Worm (Caenorhabditis elegans) whole organism, late embryonic: ENCODE measurements around the gene col-81.

ENCODE experiments used
- C08G9.2 ChIP-seq: sonication (generic microtip); optimal IDR thresholded peaks from 2 replicates; lab custom pipeline; 2016; ENCODE audit warnings: mild to moderate bottlenecking, missing genetic modification characterization, moderate library complexity, missing compliant biosample characterization
- C38D4.7 ChIP-seq: fragments of 200-800 bp; sonication (Bioruptor generic); optimal IDR thresholded peaks from 2 replicates; lab custom pipeline; 2018; ENCODE audit warnings: mild to moderate bottlenecking, missing genetic modification characterization, moderate library complexity, missing compliant biosample characterization
- F13H6.1 ChIP-seq: sonication (generic microtip); optimal IDR thresholded peaks from 2 replicates; lab custom pipeline; 2016; ENCODE audit warnings: missing genetic modification characterization, missing compliant biosample characterization
- K09A11.1 ChIP-seq: sonication (generic microtip); optimal IDR thresholded peaks from 2 replicates; lab custom pipeline; 2017; ENCODE audit warnings: antibody characterized with exemption, mild to moderate bottlenecking, missing genetic modification characterization, missing compliant biosample characterization; ENCODE audit not compliant: insufficient read depth
- ahr-1 ChIP-seq: sonication (generic microtip); optimal IDR thresholded peaks from 2 replicates; lab custom pipeline; 2016; ENCODE audit warnings: missing genetic modification characterization, missing compliant biosample characterization
- ama-1 ChIP-seq: fragments of 150-350 bp; optimal IDR thresholded peaks from 2 replicates; lab custom pipeline; 2014
- ceh-18 ChIP-seq: sonication (generic microtip); optimal IDR thresholded peaks from 2 replicates; lab custom pipeline; 2016; ENCODE audit warnings: missing genetic modification characterization, missing compliant biosample characterization
- ceh-19 ChIP-seq: fragments of 200-800 bp; sonication (Bioruptor generic); optimal IDR thresholded peaks from 2 replicates; lab custom pipeline; 2018; ENCODE audit warnings: mild to moderate bottlenecking, missing genetic modification characterization, missing compliant biosample characterization
- ceh-2 ChIP-seq: sonication (generic microtip); optimal IDR thresholded peaks from 2 replicates; lab custom pipeline; 2016; ENCODE audit warnings: missing genotype, missing genetic modification characterization, missing compliant biosample characterization
- ceh-30 ChIP-seq: fragments of 150-350 bp; optimal IDR thresholded peaks from 2 replicates; lab custom pipeline; 2014; ENCODE audit warnings: missing biosample characterization, missing genetic modification characterization
- ceh-34 ChIP-seq: sonication (generic microtip); optimal IDR thresholded peaks from 2 replicates; lab custom pipeline; 2016; ENCODE audit warnings: mild to moderate bottlenecking, missing genetic modification characterization, missing compliant biosample characterization
- ceh-45 ChIP-seq: fragments of 200-800 bp; sonication (Bioruptor generic); IDR thresholded peaks from 2 replicates; pipeline ENCODE4 v1.3.6; 2022; ENCODE audit warnings: missing genetic modification reagents, missing genetic modification characterization, missing compliant biosample characterization
- ceh-6 ChIP-seq: fragments of 200-800 bp; sonication (Bioruptor generic); optimal IDR thresholded peaks from 2 replicates; lab custom pipeline; 2018; ENCODE audit warnings: mild to moderate bottlenecking, missing genetic modification characterization, missing compliant biosample characterization
- eyg-1 ChIP-seq: sonication (generic microtip); optimal IDR thresholded peaks from 2 replicates; lab custom pipeline; 2016; ENCODE audit warnings: missing genotype, missing genetic modification characterization, missing compliant biosample characterization
- fax-1 ChIP-seq: sonication (generic microtip); optimal IDR thresholded peaks from 2 replicates; lab custom pipeline; 2016; ENCODE audit warnings: missing genotype, missing genetic modification characterization, missing compliant biosample characterization
- fkh-10 ChIP-seq: fragments of 150-350 bp; optimal IDR thresholded peaks from 2 replicates; lab custom pipeline; 2014; ENCODE audit warnings: missing biosample characterization, missing genetic modification reagents, missing genetic modification characterization
- hlh-13 ChIP-seq: fragments of 200-800 bp; sonication (Bioruptor generic); optimal IDR thresholded peaks from 2 replicates; lab custom pipeline; 2018; ENCODE audit warnings: mild to moderate bottlenecking, missing genetic modification characterization, missing compliant biosample characterization
- hlh-15 ChIP-seq: sonication (generic microtip); optimal IDR thresholded peaks from 2 replicates; lab custom pipeline; 2016; ENCODE audit warnings: missing genetic modification characterization, missing compliant biosample characterization
- hlh-30 ChIP-seq: sonication (generic microtip); optimal IDR thresholded peaks from 2 replicates; lab custom pipeline; 2017; ENCODE audit warnings: antibody characterized with exemption, missing genetic modification characterization, missing compliant biosample characterization; ENCODE audit not compliant: insufficient read depth
- hlh-6 ChIP-seq: sonication (generic microtip); optimal IDR thresholded peaks from 2 replicates; lab custom pipeline; 2016; ENCODE audit warnings: missing genotype, missing genetic modification characterization, missing compliant biosample characterization
- lim-6 ChIP-seq: sonication (generic microtip); optimal IDR thresholded peaks from 2 replicates; lab custom pipeline; 2016; ENCODE audit warnings: missing genetic modification characterization, missing compliant biosample characterization
- lin-11 ChIP-seq: fragments of 200-800 bp; sonication (Bioruptor generic); optimal IDR thresholded peaks from 2 replicates; lab custom pipeline; 2018; ENCODE audit warnings: mild to moderate bottlenecking, missing genetic modification characterization, missing compliant biosample characterization
- mec-3 ChIP-seq: sonication (generic microtip); optimal IDR thresholded peaks from 2 replicates; lab custom pipeline; 2016; ENCODE audit warnings: borderline replicate concordance, missing genetic modification characterization, missing compliant biosample characterization
- nhr-11 ChIP-seq: fragments of 150-350 bp; optimal IDR thresholded peaks from 2 replicates; lab custom pipeline; 2014; ENCODE audit warnings: missing biosample characterization, missing genetic modification characterization
- npax-4 ChIP-seq: sonication (generic microtip); optimal IDR thresholded peaks from 2 replicates; lab custom pipeline; 2016; ENCODE audit warnings: missing genetic modification characterization, missing compliant biosample characterization
- pag-3 ChIP-seq: sonication (generic microtip); optimal IDR thresholded peaks from 2 replicates; lab custom pipeline; 2016; ENCODE audit warnings: missing compliant biosample characterization, missing genetic modification characterization, borderline replicate concordance
- pax-1 ChIP-seq: fragments of 150-350 bp; optimal IDR thresholded peaks from 2 replicates; lab custom pipeline; 2014; ENCODE audit warnings: missing biosample characterization, missing genetic modification characterization
- pha-2 ChIP-seq: sonication (generic microtip); optimal IDR thresholded peaks from 2 replicates; lab custom pipeline; 2017; ENCODE audit warnings: mild to moderate bottlenecking, missing genetic modification characterization, missing compliant biosample characterization
- pqm-1 ChIP-seq: sonication (generic microtip); optimal IDR thresholded peaks from 2 replicates; lab custom pipeline; 2016; ENCODE audit warnings: missing genetic modification characterization, missing compliant biosample characterization
- pros-1 ChIP-seq: fragments of 150-350 bp; optimal IDR thresholded peaks from 2 replicates; lab custom pipeline; 2014; ENCODE audit warnings: missing biosample characterization, missing genetic modification reagents, missing genetic modification characterization
- ref-2 ChIP-seq: sonication (generic microtip); optimal IDR thresholded peaks from 2 replicates; lab custom pipeline; 2016; ENCODE audit warnings: missing genetic modification characterization, missing compliant biosample characterization
- sdc-2 ChIP-seq: sonication (generic microtip); optimal IDR thresholded peaks from 2 replicates; lab custom pipeline; 2016; ENCODE audit warnings: missing genotype, missing genetic modification characterization, missing compliant biosample characterization
- tbx-2 ChIP-seq: sonication (generic microtip); optimal IDR thresholded peaks from 2 replicates; lab custom pipeline; 2016; ENCODE audit warnings: missing genetic modification characterization, missing compliant biosample characterization
- ttx-3 ChIP-seq: sonication (generic microtip); optimal IDR thresholded peaks from 2 replicates; lab custom pipeline; 2016; ENCODE audit warnings: missing genetic modification reagents, missing genetic modification characterization, missing compliant biosample characterization
- unc-42 ChIP-seq: sonication (generic microtip); optimal IDR thresholded peaks from 2 replicates; lab custom pipeline; 2016; ENCODE audit warnings: missing genotype, missing genetic modification characterization, missing compliant biosample characterization
- unc-55 ChIP-seq: sonication (generic microtip); optimal IDR thresholded peaks from 2 replicates; lab custom pipeline; 2017; ENCODE audit warnings: missing biosample characterization, missing genetic modification reagents, missing genetic modification characterization
- zip-5 ChIP-seq: sonication (generic microtip); optimal IDR thresholded peaks from 2 replicates; lab custom pipeline; 2016; ENCODE audit warnings: missing genetic modification characterization, missing compliant biosample characterization
- ztf-16 ChIP-seq: sonication (generic microtip); optimal IDR thresholded peaks from 2 replicates; lab custom pipeline; 2017; ENCODE audit warnings: missing genetic modification characterization, missing compliant biosample characterization

Gene col-81

ce11 chrII:11013667-11014066, at the start of gene col-81:
Gene col-81, minus strand, starts transcription at chrII:11013767.
- TF ChIP-seq unc-55 (no peak), lim-6 (tag; lab: Kevin White, UChicago) (no peak), ttx-3 (tag; lab: Kevin White, UChicago) (no peak), ceh-34 (tag; lab: Kevin White, UChicago) (no peak)

- no peak for TF ChIP-seq C08G9.2 (tag; lab: Kevin White, UChicago)
- no peak for TF ChIP-seq pqm-1
- no peak for TF ChIP-seq ceh-6 (GFP tag; lab: Kevin White, UChicago)
- no peak for TF ChIP-seq ceh-45 (GFP tag; lab: Robert Waterston, UW)
- TF ChIP-seq ceh-18 (tag; lab: Kevin White, UChicago), result no peak
- no peak for TF ChIP-seq hlh-6 (tag; lab: Kevin White, UChicago)
- no peak for TF ChIP-seq tbx-2 (tag; lab: Kevin White, UChicago)
- TF ChIP-seq unc-42 (tag; lab: Kevin White, UChicago), result no peak
- TF ChIP-seq lin-11 (tag; lab: Kevin White, UChicago), result no peak
- TF ChIP-seq fax-1, result no peak
- TF ChIP-seq hlh-13 (GFP tag; lab: Kevin White, UChicago), result no peak
- TF ChIP-seq unc-55, result no peak
- no peak for TF ChIP-seq ama-1
- no peak for TF ChIP-seq F13H6.1
- no peak for TF ChIP-seq eyg-1 (tag; lab: Kevin White, UChicago)
- no peak for TF ChIP-seq mec-3 (tag; lab: Kevin White, UChicago)
- no peak for TF ChIP-seq C38D4.7 (GFP tag; lab: Kevin White, UChicago)
- TF ChIP-seq zip-5 (tag; lab: Kevin White, UChicago), result no peak
These were observed 43.7 kb upstream of the col-81 start for ce11 chrII:11057256-11057655.

- no peak for TF ChIP-seq pha-2 (tag; lab: Kevin White, UChicago)
- no peak for TF ChIP-seq C08G9.2 (tag; lab: Kevin White, UChicago)
- no peak for TF ChIP-seq nhr-11 (tag; lab: Kevin White, UChicago)
- no peak for TF ChIP-seq fkh-10 (GFP tag; lab: Kevin White, UChicago)
- TF ChIP-seq sdc-2 (tag; lab: Kevin White, UChicago), result no peak
- TF ChIP-seq hlh-30 (tag; lab: Kevin White, UChicago), result no peak
- no peak for TF ChIP-seq ceh-2 (tag; lab: Kevin White, UChicago)
- TF ChIP-seq ttx-3 (tag; lab: Kevin White, UChicago), result no peak
- no peak for TF ChIP-seq ztf-16 (tag; lab: Kevin White, UChicago)
- TF ChIP-seq ahr-1 (tag; lab: Kevin White, UChicago), result no peak
- TF ChIP-seq, all 69 proteins: peak for 0
These were observed 41.7 kb upstream of the col-81 start, which contains the start of gene F45E10.2 for ce11 chrII:11055223-11055622. Gene F45E10.2, minus strand, starts transcription at chrII:11055323.

ce11 chrII:11052526-11052925, 39.0 kb upstream of the col-81 start:
- TF ChIP-seq pros-1 (tag; lab: Kevin White, UChicago) (no peak), ceh-19 (GFP tag; lab: Kevin White, UChicago) (no peak), eyg-1 (tag; lab: Kevin White, UChicago) (no peak), K09A11.1 (tag; lab: Kevin White, UChicago) (no peak), pax-1 (tag; lab: Kevin White, UChicago) (no peak)

- TF ChIP-seq fax-1 (no peak), fkh-10 (GFP tag; lab: Kevin White, UChicago) (no peak), pag-3 (no peak), hlh-15 (tag; lab: Kevin White, UChicago) (no peak), npax-4 (tag; lab: Kevin White, UChicago) (no peak), ref-2 (tag; lab: Kevin White, UChicago) (no peak), ceh-34 (tag; lab: Kevin White, UChicago) (no peak), zip-5 (tag; lab: Kevin White, UChicago) (no peak), ceh-30 (tag; lab: Kevin White, UChicago) (no peak)
These were observed 37.1 kb upstream of the col-81 start for ce11 chrII:11050678-11051077.
